Worm (Caenorhabditis elegans): Measurements from ENCODE around the gene hda-4.

hda-4 gene

DNA sequence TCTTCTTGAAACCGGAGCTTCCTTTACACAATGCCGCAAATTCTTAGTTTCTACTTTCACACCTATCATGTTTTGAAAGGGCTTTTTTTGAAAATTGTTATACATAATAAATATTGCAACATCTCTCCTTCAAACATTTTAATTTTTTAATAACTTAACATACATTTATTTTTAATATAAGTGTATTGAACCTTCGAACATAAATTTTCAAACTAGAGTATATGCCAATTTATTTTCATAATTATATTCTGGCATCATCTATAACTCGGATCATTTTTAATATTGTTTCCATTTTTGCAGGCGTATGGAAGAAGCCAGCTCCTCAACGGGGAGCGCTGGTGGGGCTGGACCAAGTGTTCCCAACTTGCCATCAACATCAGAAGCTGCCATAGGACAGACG is at the start of gene hda-4:
hda-4 (plus strand) TSS at position 301 of the 400 bp plus-strand sequence.
- no peak for TF ChIP-seq bed-3 (GFP tag; optimal IDR thresholded peaks at IDR 0.05)
- no peak for TF ChIP-seq hlh-1 (tag; optimal IDR thresholded peaks at IDR 0.05)
- no peak for TF ChIP-seq elt-1 (tag; optimal IDR thresholded peaks at IDR 0.05; ENCODE audit: borderline replicate concordance, insufficient read depth)
- TF ChIP-seq unc-39 (tag; optimal IDR thresholded peaks at IDR 0.05): no peak
- TF ChIP-seq ztf-11 (tag; optimal IDR thresholded peaks at IDR 0.05): no peak
- TF ChIP-seq lsy-2 (tag; optimal IDR thresholded peaks at IDR 0.05): no peak
- TF ChIP-seq snpc-4 (tag; optimal IDR thresholded peaks at IDR 0.05): no peak
- no peak for TF ChIP-seq M03D4.4 (tag; optimal IDR thresholded peaks at IDR 0.05)
- no peak for TF ChIP-seq lin-13 (tag; optimal IDR thresholded peaks at IDR 0.05)
- TF ChIP-seq elt-3 (tag; optimal IDR thresholded peaks at IDR 0.05): no peak

- TF ChIP-seq bed-3 (GFP tag; optimal IDR thresholded peaks at IDR 0.05) (no peak), pha-4 (tag; optimal IDR thresholded peaks at IDR 0.05) (peak; percentile 99), drap-1 (GFP tag; optimal IDR thresholded peaks at IDR 0.05) (peak; percentile 90), unc-39 (tag; optimal IDR thresholded peaks at IDR 0.05) (peak; percentile 69), sem-2 (GFP tag; optimal IDR thresholded peaks at IDR 0.05) (no peak), mep-1 (tag; optimal IDR thresholded peaks at IDR 0.05) (peak; percentile 87), unc-62 (GFP tag; optimal IDR thresholded peaks at IDR 0.05) (peak; percentile 90), zip-8 (tag; optimal IDR thresholded peaks at IDR 0.05) (no peak), unc-120 (tag; optimal IDR thresholded peaks at IDR 0.05; ENCODE audit: poor library complexity, severe bottlenecking) (peak; percentile 59), ceh-43 (GFP tag; optimal IDR thresholded peaks at IDR 0.05) (peak; percentile 63), ceh-83 (GFP tag; optimal IDR thresholded peaks at IDR 0.05) (peak; percentile 35), blmp-1 (tag; optimal IDR thresholded peaks at IDR 0.05) (no peak), nhr-237 (tag; optimal IDR thresholded peaks at IDR 0.05) (peak; percentile 99), tbx-8 (GFP tag; optimal IDR thresholded peaks at IDR 0.05) (peak; percentile 10), hlh-1 (tag; optimal IDR thresholded peaks at IDR 0.05) (peak; percentile 93), ham-2 (GFP tag; optimal IDR thresholded peaks at IDR 0.05) (no peak), nhr-28 (tag; optimal IDR thresholded peaks at IDR 0.05) (peak; percentile 83), nhr-12 (tag; optimal IDR thresholded peaks at IDR 0.05) (peak; percentile 91), nhr-76 (tag; optimal IDR thresholded peaks at IDR 0.05) (peak; percentile 40), sptf-1 (tag; optimal IDR thresholded peaks at IDR 0.05) (peak; percentile 81), cnd-1 (tag; optimal IDR thresholded peaks at IDR 0.05) (peak; percentile 74), nhr-2 (tag; optimal IDR thresholded peaks at IDR 0.05) (peak; percentile 28), flh-1 (GFP tag; optimal IDR thresholded peaks at IDR 0.05) (no peak), ztf-11 (tag; optimal IDR thresholded peaks at IDR 0.05) (peak; percentile 79), M03D4.4 (tag; optimal IDR thresholded peaks at IDR 0.05) (peak; percentile 60), mls-2 (tag; optimal IDR thresholded peaks at IDR 0.05) (no peak), elt-1 (tag; optimal IDR thresholded peaks at IDR 0.05; ENCODE audit: borderline replicate concordance, insufficient read depth) (peak; percentile 45), lin-13 (tag; optimal IDR thresholded peaks at IDR 0.05) (peak; percentile 73), snpc-4 (tag; optimal IDR thresholded peaks at IDR 0.05) (no peak), lin-32 (GFP tag; optimal IDR thresholded peaks at IDR 0.05) (no peak), elt-3 (tag; optimal IDR thresholded peaks at IDR 0.05) (peak; percentile 94), ces-1 (GFP tag; optimal IDR thresholded peaks at IDR 0.05) (peak; percentile 100), ceh-39 (tag; optimal IDR thresholded peaks at IDR 0.05) (peak; percentile 90), lsy-2 (tag; optimal IDR thresholded peaks at IDR 0.05) (peak; percentile 89), mab-5 (tag; optimal IDR thresholded peaks at IDR 0.05) (peak; percentile 94)
These were observed 47.4 kb upstream of the hda-4 start for ce11 chrX:16681910-16682493.

ce11 chrX:16687377-16687776 is 42.0 kb upstream of the hda-4 start:
- no peak for TF ChIP-seq unc-62 (GFP tag; optimal IDR thresholded peaks at IDR 0.05)
- TF ChIP-seq mls-2 (tag; optimal IDR thresholded peaks at IDR 0.05): no peak
- TF ChIP-seq ceh-43 (GFP tag; optimal IDR thresholded peaks at IDR 0.05): no peak
- no peak for TF ChIP-seq nhr-76 (tag; optimal IDR thresholded peaks at IDR 0.05)
- TF ChIP-seq mep-1 (tag; optimal IDR thresholded peaks at IDR 0.05): no peak
- no peak for TF ChIP-seq tbx-8 (GFP tag; optimal IDR thresholded peaks at IDR 0.05)
- TF ChIP-seq elt-3 (tag; optimal IDR thresholded peaks at IDR 0.05): no peak
- TF ChIP-seq nhr-28 (tag; optimal IDR thresholded peaks at IDR 0.05): no peak
- no peak for TF ChIP-seq ces-1 (GFP tag; optimal IDR thresholded peaks at IDR 0.05)
